Worm (Caenorhabditis elegans) whole organism, L4 larva: ENCODE measurements around the gene K07C5.3.

ENCODE experiments used
- F10B5.3 ChIP-seq: sonication (generic microtip); optimal IDR thresholded peaks from 2 replicates; lab custom pipeline; 2016; ENCODE audit warnings: mild to moderate bottlenecking, missing genetic modification characterization, missing compliant biosample characterization
- F44E2.7 ChIP-seq: fragments of 200-800 bp; sonication (Bioruptor generic); IDR thresholded peaks from 2 replicates; pipeline ENCODE4 v2.1.2; 2022; ENCODE audit warnings: missing genetic modification characterization, missing compliant biosample characterization
- F49E8.2 ChIP-seq: sonication (generic microtip); optimal IDR thresholded peaks from 2 replicates; lab custom pipeline; 2016; ENCODE audit warnings: missing compliant biosample characterization, mild to moderate bottlenecking, missing genetic modification characterization, borderline replicate concordance
- T20F7.1 ChIP-seq: fragments of 200-800 bp; sonication (Bioruptor generic); optimal IDR thresholded peaks from 2 replicates; lab custom pipeline; 2018; ENCODE audit warnings: mild to moderate bottlenecking, missing genetic modification characterization, missing compliant biosample characterization
- ZK546.5 ChIP-seq, 2 experiments: sonication (generic microtip); optimal IDR thresholded peaks; 2 replicates each; lab custom pipeline; 2017; ENCODE audit warnings: missing biosample characterization in 2 of 2, missing genetic modification characterization in 2 of 2
- aha-1 ChIP-seq: fragments of 150-350 bp; peaks from one replicate; lab custom pipeline; 2014; ENCODE audit warnings: missing biosample characterization, missing genetic modification characterization
- aly-2 ChIP-seq: sonication (generic microtip); optimal IDR thresholded peaks from 2 replicates; lab custom pipeline; 2018; ENCODE audit warnings: missing biosample characterization, missing genetic modification characterization
- arid-1 ChIP-seq: fragments of 200-800 bp; sonication (Bioruptor generic); conservative IDR thresholded peaks from 2 replicates; pipeline ENCODE4 v1.3.6; 2022; ENCODE audit warnings: missing genetic modification reagents, missing genetic modification characterization, missing compliant biosample characterization
- attf-4 ChIP-seq: sonication (generic microtip); optimal IDR thresholded peaks from 3 replicates; lab custom pipeline; 2017; ENCODE audit warnings: missing biosample characterization, missing genetic modification characterization
- ceh-20 ChIP-seq: fragments of 200-800 bp; sonication (Bioruptor generic); IDR thresholded peaks from 2 replicates; pipeline ENCODE4 v1.3.6; 2022; ENCODE audit warnings: missing genetic modification reagents, missing genetic modification characterization, missing compliant biosample characterization
- ceh-28 ChIP-seq: fragments of 150-350 bp; optimal IDR thresholded peaks from 2 replicates; lab custom pipeline; 2014; ENCODE audit warnings: missing biosample characterization, missing genetic modification reagents, missing genetic modification characterization
- ceh-32 ChIP-seq: sonication (generic microtip); optimal IDR thresholded peaks from 2 replicates; lab custom pipeline; 2016; ENCODE audit warnings: mild to moderate bottlenecking, missing genetic modification characterization, missing compliant biosample characterization; ENCODE audit not compliant: poor library complexity
- ceh-44 ChIP-seq: fragments of 200-800 bp; sonication (Bioruptor generic); IDR thresholded peaks from 2 replicates; pipeline ENCODE4 v1.3.6; 2022; ENCODE audit warnings: missing genetic modification reagents, missing genetic modification characterization, missing compliant biosample characterization
- ctbp-1 ChIP-seq: fragments of 200-800 bp; sonication (Bioruptor generic); IDR thresholded peaks from 2 replicates; pipeline ENCODE4 v1.3.6; 2022; ENCODE audit warnings: missing genetic modification reagents, missing genetic modification characterization, missing compliant biosample characterization
- daf-16 ChIP-seq, 3 experiments: sonication (generic microtip); optimal IDR thresholded peaks; 2 replicates each; lab custom pipeline; 2016 to 2017; ENCODE audit warnings: missing genetic modification characterization in 3 of 3, missing genetic modification reagents in 3 of 3, mild to moderate bottlenecking in 2 of 3, missing compliant biosample characterization in 2 of 3, missing biosample characterization in 1 of 3, moderate library complexity in 1 of 3
- daf-19 ChIP-seq: fragments of 200-800 bp; sonication (Bioruptor generic); conservative IDR thresholded peaks from 2 replicates; pipeline ENCODE4 v1.3.6; 2022; ENCODE audit warnings: missing genetic modification characterization, missing compliant biosample characterization
- dmd-9 ChIP-seq: fragments of 200-800 bp; sonication (Bioruptor generic); IDR thresholded peaks from 2 replicates; pipeline ENCODE4 v1.3.6; 2022; ENCODE audit warnings: missing genetic modification reagents, missing genetic modification characterization, missing compliant biosample characterization
- dpl-1 ChIP-seq: fragments of 150-350 bp; optimal IDR thresholded peaks from 2 replicates; lab custom pipeline; 2014; ENCODE audit warnings: missing biosample characterization, missing genetic modification reagents, missing genetic modification characterization
- duxl-1 ChIP-seq: sonication (generic microtip); optimal IDR thresholded peaks from 2 replicates; lab custom pipeline; 2016; ENCODE audit warnings: mild to moderate bottlenecking, missing genetic modification characterization, moderate library complexity, missing compliant biosample characterization; ENCODE audit not compliant: poor library complexity
- egl-27 ChIP-seq: sonication (generic microtip); optimal IDR thresholded peaks from 3 replicates; lab custom pipeline; 2017; ENCODE audit warnings: missing biosample characterization, missing genetic modification reagents, missing genetic modification characterization
- fos-1 ChIP-seq: fragments of 150-350 bp; optimal IDR thresholded peaks from 2 replicates; lab custom pipeline; 2014; ENCODE audit warnings: missing biosample characterization, missing genetic modification characterization
- gei-8 ChIP-seq: fragments of 200-800 bp; sonication (Bioruptor generic); optimal IDR thresholded peaks from 2 replicates; lab custom pipeline; 2018; ENCODE audit warnings: mild to moderate bottlenecking, missing genetic modification characterization, missing compliant biosample characterization
- hif-1 ChIP-seq, 2 experiments: sonication (generic microtip); optimal IDR thresholded peaks; 2 replicates each; lab custom pipeline; 2016 to 2017; ENCODE audit warnings: missing compliant biosample characterization in 2 of 2, missing genetic modification characterization in 2 of 2, missing genetic modification reagents in 2 of 2, missing genotype in 2 of 2, mild to moderate bottlenecking in 1 of 2
- hlh-30 ChIP-seq: sonication (generic microtip); optimal IDR thresholded peaks from 2 replicates; lab custom pipeline; 2017; ENCODE audit warnings: antibody characterized with exemption, mild to moderate bottlenecking, missing genetic modification characterization, missing compliant biosample characterization; ENCODE audit not compliant: insufficient read depth
- hmg-1.1 ChIP-seq: fragments of 200-800 bp; sonication (Bioruptor generic); IDR thresholded peaks from 2 replicates; pipeline ENCODE4 v1.3.6; 2022; ENCODE audit warnings: missing genetic modification reagents, missing genetic modification characterization, missing compliant biosample characterization
- jun-1 ChIP-seq: fragments of 150-350 bp; optimal IDR thresholded peaks from 2 replicates; lab custom pipeline; 2014; ENCODE audit warnings: missing biosample characterization, missing genetic modification reagents, missing genetic modification characterization
- lin-1 ChIP-seq: fragments of 200-800 bp; sonication (Bioruptor generic); IDR thresholded peaks from 2 replicates; pipeline ENCODE4 v1.3.6; 2022; ENCODE audit warnings: missing genetic modification reagents, missing genetic modification characterization, missing compliant biosample characterization
- lin-13 ChIP-seq: fragments of 150-350 bp; optimal IDR thresholded peaks from 2 replicates; lab custom pipeline; 2014; ENCODE audit warnings: missing biosample characterization, missing genetic modification reagents, missing genetic modification characterization
- lin-38 ChIP-seq: fragments of 200-800 bp; sonication (Bioruptor generic); IDR thresholded peaks from 2 replicates; pipeline ENCODE4 v1.3.6; 2022; ENCODE audit warnings: missing genetic modification reagents, missing genetic modification characterization, missing compliant biosample characterization
- lin-39 ChIP-seq: fragments of 150-350 bp; optimal IDR thresholded peaks from 2 replicates; lab custom pipeline; 2014; ENCODE audit warnings: missing biosample characterization, missing genetic modification reagents, missing genetic modification characterization
- lir-3 ChIP-seq: sonication (generic microtip); optimal IDR thresholded peaks from 2 replicates; lab custom pipeline; 2016; ENCODE audit warnings: mild to moderate bottlenecking, missing genetic modification characterization, missing compliant biosample characterization
- lsy-2 ChIP-seq, 2 experiments: fragments of 150-350 bp in 1 of 2; sonication (generic microtip) in 1 of 2; optimal IDR thresholded peaks; 2 replicates each; lab custom pipeline; 2014 to 2017; ENCODE audit warnings: missing biosample characterization in 2 of 2, missing genetic modification characterization in 2 of 2
- madf-9 ChIP-seq: fragments of 200-800 bp; sonication (Bioruptor generic); conservative IDR thresholded peaks from 2 replicates; pipeline ENCODE4 v1.3.6; 2022; ENCODE audit warnings: missing genetic modification reagents, missing genetic modification characterization, missing compliant biosample characterization
- mdl-1 ChIP-seq, 2 experiments: fragments of 150-350 bp in 1 of 2; sonication (generic microtip) in 1 of 2; optimal IDR thresholded peaks; 2 replicates each; lab custom pipeline; 2014 to 2017; ENCODE audit warnings: missing biosample characterization in 2 of 2, missing genetic modification characterization in 2 of 2
- mxl-2 ChIP-seq: fragments of 200-800 bp; sonication (Bioruptor generic); conservative IDR thresholded peaks from 2 replicates; pipeline ENCODE4 v1.3.6; 2022; ENCODE audit warnings: missing genetic modification reagents, missing genetic modification characterization, missing compliant biosample characterization
- nhr-111 ChIP-seq: fragments of 200-800 bp; sonication (Bioruptor generic); optimal IDR thresholded peaks from 2 replicates; lab custom pipeline; 2018; ENCODE audit warnings: mild to moderate bottlenecking, missing genetic modification characterization, missing compliant biosample characterization
- nhr-42 ChIP-seq: fragments of 200-800 bp; sonication (Bioruptor generic); IDR thresholded peaks from 2 replicates; pipeline ENCODE4 v1.3.6; 2022; ENCODE audit warnings: missing genetic modification characterization, missing compliant biosample characterization
- nhr-48 ChIP-seq: sonication (generic microtip); optimal IDR thresholded peaks from 2 replicates; lab custom pipeline; 2016; ENCODE audit warnings: mild to moderate bottlenecking, missing genetic modification characterization, missing compliant biosample characterization
- nhr-6 ChIP-seq: fragments of 150-350 bp; optimal IDR thresholded peaks from 2 replicates; lab custom pipeline; 2014; ENCODE audit warnings: missing biosample characterization, missing genetic modification characterization
- pha-4 ChIP-seq, 2 experiments: fragments of 150-350 bp in 1 of 2; fragments of 200-800 bp in 1 of 2; sonication (Bioruptor generic) in 1 of 2; IDR thresholded peaks in 1 of 2; optimal IDR thresholded peaks in 1 of 2; 2 replicates each; pipeline versions ENCODE4 v1.3.6 to Lab custom; 2014 to 2022; ENCODE audit warnings: missing genetic modification characterization in 2 of 2, missing genetic modification reagents in 2 of 2, missing biosample characterization in 1 of 2, missing compliant biosample characterization in 1 of 2
- rbr-2 ChIP-seq: sonication (generic microtip); optimal IDR thresholded peaks from 2 replicates; lab custom pipeline; 2016; ENCODE audit warnings: missing genotype, missing genetic modification characterization, missing compliant biosample characterization
- set-16 ChIP-seq: fragments of 200-800 bp; sonication (Bioruptor generic); IDR thresholded peaks from 2 replicates; pipeline ENCODE4 v1.3.6; 2022; ENCODE audit warnings: missing genetic modification reagents, missing genetic modification characterization, missing compliant biosample characterization
- tra-1 ChIP-seq: fragments of 200-800 bp; sonication (Bioruptor generic); IDR thresholded peaks from 2 replicates; pipeline ENCODE4 v1.3.6; 2022; ENCODE audit warnings: missing genetic modification reagents, missing genetic modification characterization, missing compliant biosample characterization
- unc-130 ChIP-seq: sonication (generic microtip); optimal IDR thresholded peaks from 2 replicates; lab custom pipeline; 2016; ENCODE audit warnings: missing genetic modification reagents, missing genetic modification characterization, missing compliant biosample characterization
- zag-1 ChIP-seq: fragments of 150-350 bp; optimal IDR thresholded peaks from 2 replicates; lab custom pipeline; 2014; ENCODE audit warnings: missing biosample characterization, missing genetic modification characterization
- zfp-2 ChIP-seq: sonication (generic microtip); optimal IDR thresholded peaks from 2 replicates; lab custom pipeline; 2016; ENCODE audit warnings: mild to moderate bottlenecking, missing genetic modification characterization, missing compliant biosample characterization
- ztf-11 ChIP-seq: fragments of 150-350 bp; optimal IDR thresholded peaks from 2 replicates; lab custom pipeline; 2014; ENCODE audit warnings: missing biosample characterization, missing genetic modification characterization

K07C5.3 gene

DNA sequence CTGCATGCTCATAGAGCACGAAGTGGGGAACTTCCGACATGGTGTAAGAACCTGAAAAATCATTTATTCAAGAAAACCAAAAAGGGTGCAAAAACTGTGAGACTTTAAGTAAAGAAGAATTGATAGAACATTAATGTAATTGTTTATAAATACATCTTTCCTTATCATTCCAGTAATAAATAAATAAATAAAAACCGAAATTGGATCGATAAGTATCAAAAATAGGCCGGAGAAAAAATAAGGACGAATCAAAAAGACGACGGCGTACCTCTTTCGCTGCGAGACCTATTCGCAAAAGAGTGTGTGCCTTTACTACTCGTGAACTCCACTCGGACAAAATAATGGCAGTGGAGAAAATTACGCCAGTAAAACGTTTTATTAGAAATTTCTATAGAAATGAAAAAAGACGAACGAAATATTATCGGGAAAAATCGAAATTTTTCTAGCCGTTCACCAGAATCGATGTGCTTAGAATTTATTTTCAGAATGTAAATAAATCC, 10.1 kb downstream of the K07C5.3 start, which contains the start of gene nol-56 (continued):
- no peak for TF ChIP-seq F44E2.7 (GFP tag; lab: Robert Waterston, UW)
- TF ChIP-seq F10B5.3 = no peak
- TF ChIP-seq ceh-28 (tag; lab: Kevin White, UChicago) = no peak
- no peak for TF ChIP-seq aly-2
- TF ChIP-seq lir-3 (tag; lab: Kevin White, UChicago) = no peak
- TF ChIP-seq fos-1 (tag; lab: Kevin White, UChicago) = no peak
- no peak for TF ChIP-seq arid-1
- peak; percentile 77 for TF ChIP-seq T20F7.1 (GFP tag; lab: Kevin White, UChicago)
- no peak for TF ChIP-seq ztf-11 (tag; lab: Kevin White, UChicago)
- TF ChIP-seq pha-4 (GFP tag; IDR thresholded peaks at IDR 0.05; lab: Robert Waterston, UW) = peak; percentile 65; the same call in 1 of the 2 replicates
- TF ChIP-seq pha-4 (tag; optimal IDR thresholded peaks at IDR 0.05; lab: Kevin White, UChicago) = peak; percentile 32
- no peak for TF ChIP-seq nhr-111 (GFP tag; lab: Kevin White, UChicago)
- no peak for TF ChIP-seq gei-8 (GFP tag; lab: Kevin White, UChicago)
- TF ChIP-seq lsy-2 (tag; optimal IDR thresholded peaks at IDR 0.05; lab: Kevin White, UChicago) = peak in 1 of 2 experiments; percentile 94
- TF ChIP-seq nhr-42 (GFP tag; lab: Robert Waterston, UW) = 0 out of 2 replicates have a peak, but pooled peaks have one; percentile 8
- no peak for TF ChIP-seq ceh-44
- TF ChIP-seq ZK546.5 (tag; optimal IDR thresholded peaks at IDR 0.05; lab: Kevin White, UChicago) = peak in 1 of 2 experiments; percentile 24
- TF ChIP-seq tra-1 = no peak
- no peak for TF ChIP-seq ceh-32 (tag; lab: Kevin White, UChicago)
- TF ChIP-seq ctbp-1 (GFP tag; lab: Robert Waterston, UW) = 0 out of 2 replicates have a peak, but pooled peaks have one; percentile 36

ce11 chrV:10355773-10356335, 13.0 kb downstream of the K07C5.3 start, which contains the start of gene sluh-7:
Gene sluh-7 (minus strand): TSS chrV:10355823.
- TF ChIP-seq daf-16 (GFP tag; optimal IDR thresholded peaks at IDR 0.05; lab: Kevin White, UChicago) (no peak), daf-16 (tag; optimal IDR thresholded peaks at IDR 0.05; lab: Kevin White, UChicago) (peak; percentile 52), dpl-1 (peak; percentile 94), duxl-1 (tag; lab: Kevin White, UChicago) (peak; percentile 49), unc-130 (GFP tag; lab: Kevin White, UChicago) (peak; percentile 95), rbr-2 (tag; lab: Kevin White, UChicago) (peak; percentile 63), lir-3 (tag; lab: Kevin White, UChicago) (no peak), lin-38 (GFP tag; lab: Robert Waterston, UW) (peak; percentile 78), set-16 (GFP tag; lab: Robert Waterston, UW) (no peak), nhr-48 (tag; lab: Kevin White, UChicago) (peak; percentile 6), attf-4 (tag; lab: Kevin White, UChicago) (no peak), daf-19 (GFP tag; lab: Robert Waterston, UW) (no peak), aha-1 (tag; lab: Kevin White, UChicago) (peak; percentile 79), hmg-1.1 (GFP tag; lab: Robert Waterston, UW) (0 out of 2 replicates have a peak, but pooled peaks have one; percentile 12), ZK546.5 (tag; optimal IDR thresholded peaks at IDR 0.05; lab: Kevin White, UChicago) (no peak), ceh-20 (GFP tag; lab: Robert Waterston, UW) (no peak; the same call in 1 of the 2 replicates), lin-39 (tag; lab: Kevin White, UChicago) (no peak), pha-4 (GFP tag; IDR thresholded peaks at IDR 0.05; lab: Robert Waterston, UW) (no peak), pha-4 (tag; optimal IDR thresholded peaks at IDR 0.05; lab: Kevin White, UChicago) (no peak), nhr-111 (GFP tag; lab: Kevin White, UChicago) (no peak), zag-1 (tag; lab: Kevin White, UChicago) (no peak), egl-27 (tag; lab: Kevin White, UChicago) (no peak), lin-1 (GFP tag; lab: Robert Waterston, UW) (no peak), nhr-6 (tag; lab: Kevin White, UChicago) (peak; percentile 86), mxl-2 (no peak), jun-1 (tag; lab: Kevin White, UChicago) (no peak), lin-13 (GFP tag; lab: Kevin White, UChicago) (peak; percentile 27), madf-9 (GFP tag; lab: Robert Waterston, UW) (peak; percentile 75), mdl-1 (tag; optimal IDR thresholded peaks at IDR 0.05; lab: Kevin White, UChicago) (no peak), hlh-30 (tag; lab: Kevin White, UChicago) (peak; percentile 72), hif-1 (tag; optimal IDR thresholded peaks at IDR 0.05; lab: Kevin White, UChicago) (peak in 1 of 2 experiments; percentile 88), F49E8.2 (tag; lab: Kevin White, UChicago) (no peak), zfp-2 (tag; lab: Kevin White, UChicago) (no peak), dmd-9 (GFP tag; lab: Robert Waterston, UW) (peak; percentile 82)
